Fruit fly (Drosophila melanogaster): ENCODE data around the gene CG2681.
A peak's percentile ranks its signal among the peaks of the same experiment; 100 is the strongest.

Gene CG2681

DNA sequence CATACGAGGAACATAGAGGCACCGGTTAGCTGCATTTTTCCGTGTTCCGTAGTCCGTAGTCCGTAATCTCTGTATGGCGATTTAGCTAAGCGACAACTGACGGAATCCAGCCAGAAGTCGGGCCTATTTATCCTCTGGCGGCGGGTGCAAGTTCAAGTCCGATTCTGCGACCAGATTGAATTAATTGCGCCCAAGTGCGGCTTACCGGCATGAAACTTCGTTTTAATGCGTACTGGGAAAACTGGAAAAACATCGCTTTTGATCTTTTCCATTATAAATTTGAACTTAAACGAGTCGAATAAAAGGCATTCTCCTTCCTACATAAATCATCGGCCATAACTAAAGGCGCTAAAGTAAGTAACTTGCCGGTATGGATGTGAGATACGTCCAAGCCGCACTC lies 14.7 kb upstream of the CG2681 start, which contains the start of gene dyw:
TSS of gene dyw (minus strand) at position 101 of the 400 bp plus-strand sequence.
- TF ChIP-seq CG3919 (GFP tag; optimal IDR thresholded peaks at IDR 0.05) (no peak), CG10669 (GFP tag; optimal IDR thresholded peaks at IDR 0.05) (no peak), pdm3 (GFP tag; optimal IDR thresholded peaks at IDR 0.05) (no peak), fd85E (GFP tag; optimal IDR thresholded peaks at IDR 0.05) (no peak), CG34406 (GFP tag; optimal IDR thresholded peaks at IDR 0.05) (no peak), OdsH (GFP tag; optimal IDR thresholded peaks at IDR 0.05) (no peak), CG6276 (GFP tag; optimal IDR thresholded peaks at IDR 0.05) (no peak)

DNA sequence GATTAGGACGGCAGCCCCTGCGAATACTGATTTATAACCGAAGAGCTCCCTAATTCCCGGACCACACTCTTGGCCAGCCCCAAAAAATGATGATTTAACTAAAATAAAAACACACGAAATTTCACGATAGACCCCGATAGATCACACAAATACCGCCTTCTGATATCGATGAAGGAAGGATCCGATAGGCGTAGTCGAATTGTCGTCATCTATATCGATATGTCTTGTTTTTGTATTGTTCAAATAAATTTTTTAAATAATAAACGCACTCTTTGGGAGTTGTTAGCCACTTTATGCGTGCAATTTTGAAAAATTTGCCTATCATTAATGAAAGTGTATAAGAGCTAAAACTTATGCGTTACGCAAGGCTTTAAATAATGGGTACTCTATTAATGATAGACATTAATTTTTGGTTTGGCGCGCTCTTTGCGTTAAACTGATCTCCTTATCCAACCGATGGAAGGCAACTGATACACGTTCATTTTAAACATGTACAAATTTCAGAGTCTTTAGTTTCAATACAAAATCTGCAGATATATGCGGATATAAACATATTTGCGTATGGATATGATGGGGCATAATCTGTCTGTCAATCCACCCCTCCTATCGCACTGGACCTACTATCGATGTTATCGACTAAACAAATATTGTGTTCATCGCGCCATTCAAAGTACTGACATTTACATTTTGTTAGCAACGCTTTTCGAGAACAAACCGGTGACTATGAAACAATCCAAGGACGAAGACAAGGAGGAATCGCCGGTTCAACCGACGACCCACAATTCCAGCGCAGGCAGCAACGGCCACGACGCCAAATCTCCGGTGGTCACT lies 10.2 kb upstream of the CG2681 start, which contains the start of the genes Spg7 and Lint-O:
TSS of gene Spg7 (minus strand) at position 148 of the 831 bp plus-strand sequence.
TSS of gene Lint-O (plus strand) at position 638 of the 831 bp plus-strand sequence.
- TF ChIP-seq fkh (GFP tag; optimal IDR thresholded peaks at IDR 0.05) = peak; percentile 70
- TF ChIP-seq CG10669 (GFP tag; optimal IDR thresholded peaks at IDR 0.05) = no peak

DNA sequence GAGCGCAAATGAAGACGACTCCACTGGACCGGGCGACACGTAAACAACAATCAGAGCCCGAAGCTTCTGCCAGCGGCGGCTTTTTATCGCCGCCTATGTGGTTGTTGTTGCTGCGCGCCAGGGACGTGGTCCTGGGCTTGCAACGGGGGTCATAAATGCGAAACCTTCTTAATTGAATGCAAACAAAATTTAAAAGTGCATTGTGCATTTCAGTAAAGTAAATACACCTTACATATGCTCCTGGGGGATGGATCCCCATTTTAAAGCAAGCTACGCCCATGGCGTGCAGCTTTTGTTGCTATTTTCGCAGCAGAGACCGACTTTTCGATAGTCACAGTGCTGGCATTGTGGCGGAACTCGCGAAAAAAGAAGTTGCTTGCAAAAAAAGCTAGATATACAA lies 4.8 kb upstream of the CG2681 start, which contains the start of gene Ugalt:
TSS of gene Ugalt (minus strand) at position 160 of the 400 bp plus-strand sequence.
- TF ChIP-seq Ets96B (tag; optimal IDR thresholded peaks at IDR 0.05) = peak; percentile 100
- TF ChIP-seq net (GFP tag; optimal IDR thresholded peaks at IDR 0.05) = peak; percentile 100
- TF ChIP-seq eg (GFP tag; IDR thresholded peaks at IDR 0.05) = peak; percentile 100
- TF ChIP-seq Hr4 (GFP tag; optimal IDR thresholded peaks at IDR 0.05) = peak; percentile 100
- TF ChIP-seq pdm3 (GFP tag; optimal IDR thresholded peaks at IDR 0.05) = peak; percentile 100
- peak; percentile 100 for TF ChIP-seq fkh (GFP tag; optimal IDR thresholded peaks at IDR 0.05)
- TF ChIP-seq CG32006 (GFP tag; optimal IDR thresholded peaks at IDR 0.05) = peak; percentile 100
- TF ChIP-seq spab (GFP tag; optimal IDR thresholded peaks at IDR 0.05) = peak; percentile 100
- TF ChIP-seq CG10669 (GFP tag; optimal IDR thresholded peaks at IDR 0.05) = peak; percentile 100
- peak; percentile 100 for TF ChIP-seq Eip78C (GFP tag)
- peak; percentile 100 for TF ChIP-seq topi (GFP tag; optimal IDR thresholded peaks at IDR 0.05)
- TF ChIP-seq cyc (GFP tag; optimal IDR thresholded peaks at IDR 0.05) = peak; percentile 100
- TF ChIP-seq CG34406 (GFP tag; optimal IDR thresholded peaks at IDR 0.05) = peak; percentile 100
- TF ChIP-seq svp (GFP tag) = peak; percentile 100
- peak; percentile 100 for TF ChIP-seq Smox (GFP tag; optimal IDR thresholded peaks at IDR 0.05)
- TF ChIP-seq dsx (GFP tag; optimal IDR thresholded peaks at IDR 0.05; ENCODE audit: poor library complexity, severe bottlenecking) = peak; percentile 100
- TF ChIP-seq CG1621 (tag; optimal IDR thresholded peaks at IDR 0.05) = peak; percentile 100
- peak; percentile 100 for TF ChIP-seq CG10631 (GFP tag; optimal IDR thresholded peaks at IDR 0.05)
- TF ChIP-seq CG11294 (GFP tag; IDR thresholded peaks at IDR 0.05) = peak; percentile 100
- peak; percentile 100 for TF ChIP-seq ss (GFP tag; optimal IDR thresholded peaks at IDR 0.05)
- peak; percentile 99 for TF ChIP-seq fd85E (GFP tag; optimal IDR thresholded peaks at IDR 0.05)
- TF ChIP-seq CG6854 (GFP tag; optimal IDR thresholded peaks at IDR 0.05) = peak; percentile 100
- TF ChIP-seq CG8632 (GFP tag; optimal IDR thresholded peaks at IDR 0.05) = peak; percentile 100
- peak; percentile 100 for TF ChIP-seq Sox102F (GFP tag; optimal IDR thresholded peaks at IDR 0.05)
- TF ChIP-seq Gug (GFP tag; IDR thresholded peaks at IDR 0.05) = peak; percentile 100
- TF ChIP-seq lz (GFP tag; optimal IDR thresholded peaks at IDR 0.05) = peak; percentile 100
- peak; percentile 100 for TF ChIP-seq CG3919 (GFP tag; optimal IDR thresholded peaks at IDR 0.05)
- TF ChIP-seq CG3032 (tag; optimal IDR thresholded peaks at IDR 0.05) = peak; percentile 100
- TF ChIP-seq Met (GFP tag; optimal IDR thresholded peaks at IDR 0.05) = peak; percentile 100
- TF ChIP-seq Blimp-1 (GFP tag; optimal IDR thresholded peaks at IDR 0.05) = peak; percentile 100
- peak; percentile 100 for TF ChIP-seq CG4318 (GFP tag; optimal IDR thresholded peaks at IDR 0.05)
- TF ChIP-seq Eip75B (GFP tag; optimal IDR thresholded peaks at IDR 0.05) = peak; percentile 100
- peak; percentile 100 for TF ChIP-seq Ets21C (GFP tag; optimal IDR thresholded peaks at IDR 0.05)
- TF ChIP-seq CG15336 (GFP tag; IDR thresholded peaks at IDR 0.05) = peak; percentile 100
- TF ChIP-seq Hr39 (GFP tag; optimal IDR thresholded peaks at IDR 0.05) = peak; percentile 100
- TF ChIP-seq CG9139 (GFP tag; optimal IDR thresholded peaks at IDR 0.05) = peak; percentile 100
- TF ChIP-seq Hr38 (GFP tag; optimal IDR thresholded peaks at IDR 0.05) = peak; percentile 100
- TF ChIP-seq Lpt (GFP tag; optimal IDR thresholded peaks at IDR 0.05) = peak; percentile 100
- peak; percentile 100 for TF ChIP-seq esn (GFP tag; optimal IDR thresholded peaks at IDR 0.05)
- TF ChIP-seq dac (GFP tag; optimal IDR thresholded peaks at IDR 0.05) = peak; percentile 100
- TF ChIP-seq salr (GFP tag; optimal IDR thresholded peaks at IDR 0.05) = peak; percentile 100
- peak; percentile 100 for TF ChIP-seq CG6276 (GFP tag; optimal IDR thresholded peaks at IDR 0.05)
- peak; percentile 100 for TF ChIP-seq CG11902 (GFP tag; optimal IDR thresholded peaks at IDR 0.05)

Measured in whole organism, prepupa.